Worm (Caenorhabditis elegans) whole organism, L1 larva: Measurements from ENCODE around the gene glb-29.

ENCODE experiments used
- C04F5.9 ChIP-seq: sonication (generic microtip); optimal IDR thresholded peaks from 2 replicates; lab custom pipeline; 2016; ENCODE audit warnings: missing genetic modification characterization, missing compliant biosample characterization
- C16A3.4 ChIP-seq: fragments of 150-350 bp; optimal IDR thresholded peaks from 2 replicates; lab custom pipeline; 2014; ENCODE audit warnings: missing biosample characterization, missing genetic modification characterization
- C34B4.2 ChIP-seq: sonication (generic microtip); optimal IDR thresholded peaks from 2 replicates; lab custom pipeline; 2017; ENCODE audit warnings: mild to moderate bottlenecking, missing genetic modification characterization, missing compliant biosample characterization
- Y116A8C.19 ChIP-seq: sonication (generic microtip); optimal IDR thresholded peaks from 2 replicates; lab custom pipeline; 2016; ENCODE audit warnings: missing compliant biosample characterization, missing genetic modification characterization, borderline replicate concordance
- aha-1 ChIP-seq: fragments of 150-350 bp; optimal IDR thresholded peaks from 2 replicates; lab custom pipeline; 2014; ENCODE audit warnings: missing biosample characterization, missing genetic modification characterization
- alr-1 ChIP-seq: fragments of 200-800 bp; sonication (Bioruptor generic); optimal IDR thresholded peaks from 2 replicates; lab custom pipeline; 2018; ENCODE audit warnings: borderline replicate concordance, mild to moderate bottlenecking, missing genetic modification characterization, missing compliant biosample characterization
- aly-2 ChIP-seq: fragments of 150-350 bp; optimal IDR thresholded peaks from 2 replicates; lab custom pipeline; 2014; ENCODE audit warnings: missing biosample characterization, missing genetic modification characterization
- ama-1 ChIP-seq: fragments of 150-350 bp; optimal IDR thresholded peaks from 2 replicates; lab custom pipeline; 2014
- ceh-63 ChIP-seq: fragments of 200-800 bp; sonication (Bioruptor generic); optimal IDR thresholded peaks from 2 replicates; lab custom pipeline; 2018; ENCODE audit warnings: mild to moderate bottlenecking, missing genetic modification characterization, missing compliant biosample characterization
- ceh-8 ChIP-seq: fragments of 200-800 bp; sonication (Bioruptor generic); optimal IDR thresholded peaks from 2 replicates; lab custom pipeline; 2018; ENCODE audit warnings: mild to moderate bottlenecking, missing genetic modification characterization, moderate library complexity, missing compliant biosample characterization
- ceh-82 ChIP-seq, 3 experiments: fragments of 150-350 bp in 1 of 3; sonication (generic microtip) in 2 of 3; optimal IDR thresholded peaks; 2 replicates each; lab custom pipeline; 2014 to 2017; ENCODE audit warnings: missing biosample characterization in 3 of 3, missing genetic modification characterization in 3 of 3
- ceh-88 ChIP-seq: fragments of 200-800 bp; sonication (Bioruptor generic); IDR thresholded peaks from 2 replicates; pipeline ENCODE4 v1.3.6; 2022; ENCODE audit warnings: missing genetic modification characterization, missing compliant biosample characterization
- ceh-90 ChIP-seq: sonication (generic microtip); optimal IDR thresholded peaks from 2 replicates; lab custom pipeline; 2016; ENCODE audit warnings: missing genetic modification characterization, missing compliant biosample characterization
- ces-1 ChIP-seq: fragments of 150-350 bp; optimal IDR thresholded peaks from 2 replicates; lab custom pipeline; 2014; ENCODE audit warnings: missing biosample characterization, missing genetic modification reagents, missing genetic modification characterization
- dpl-1 ChIP-seq, 3 experiments: fragments of 150-350 bp in 2 of 3; sonication (generic microtip) in 1 of 3; optimal IDR thresholded peaks; 2 replicates each; lab custom pipeline; 2014 to 2017; ENCODE audit warnings: missing biosample characterization in 3 of 3, missing genetic modification characterization in 3 of 3, missing genetic modification reagents in 3 of 3
- dsc-1 ChIP-seq: sonication (generic microtip); optimal IDR thresholded peaks from 2 replicates; lab custom pipeline; 2016; ENCODE audit warnings: mild to moderate bottlenecking, missing genetic modification characterization, missing compliant biosample characterization
- efl-3 ChIP-seq: fragments of 200-800 bp; sonication (Bioruptor generic); optimal IDR thresholded peaks from 2 replicates; lab custom pipeline; 2018; ENCODE audit warnings: mild to moderate bottlenecking, missing genetic modification characterization, missing compliant biosample characterization
- egl-13 ChIP-seq: sonication (generic microtip); optimal IDR thresholded peaks from 2 replicates; lab custom pipeline; 2016; ENCODE audit warnings: missing genotype, missing genetic modification reagents, missing genetic modification characterization, missing compliant biosample characterization
- elt-2 ChIP-seq: sonication (generic microtip); optimal IDR thresholded peaks from 2 replicates; lab custom pipeline; 2016; ENCODE audit warnings: missing genetic modification characterization, mild to moderate bottlenecking, inconsistent platforms, missing compliant biosample characterization, missing genetic modification reagents
- elt-3 ChIP-seq, 6 experiments: fragments of 150-350 bp in 1 of 6; sonication (generic microtip); optimal IDR thresholded peaks; 2 replicates each; lab custom pipeline; 2017 to 2018; ENCODE audit warnings: missing biosample characterization in 6 of 6, missing genetic modification characterization in 6 of 6, inconsistent platforms in 1 of 6
- fkh-10 ChIP-seq: sonication (generic microtip); optimal IDR thresholded peaks from 2 replicates; lab custom pipeline; 2017; ENCODE audit warnings: missing biosample characterization, missing genetic modification reagents, missing genetic modification characterization
- fkh-8 ChIP-seq: sonication (generic microtip); optimal IDR thresholded peaks from 2 replicates; lab custom pipeline; 2016; ENCODE audit warnings: mild to moderate bottlenecking, missing genetic modification characterization, missing compliant biosample characterization
- grh-1 ChIP-seq: fragments of 200-800 bp; sonication (Bioruptor generic); IDR thresholded peaks from 2 replicates; pipeline ENCODE4 v1.3.6; 2022; ENCODE audit warnings: missing genetic modification reagents, missing genetic modification characterization, missing compliant biosample characterization
- hlh-17 ChIP-seq: fragments of 200-800 bp; sonication (Bioruptor generic); optimal IDR thresholded peaks from 2 replicates; lab custom pipeline; 2018; ENCODE audit warnings: missing genetic modification characterization, mild to moderate bottlenecking, missing compliant biosample characterization, moderate library complexity, borderline replicate concordance
- jun-1 ChIP-seq: fragments of 150-350 bp; optimal IDR thresholded peaks from 2 replicates; lab custom pipeline; 2014; ENCODE audit warnings: missing biosample characterization, missing genetic modification reagents, missing genetic modification characterization
- lin-14 ChIP-seq: fragments of 200-800 bp; sonication (Bioruptor generic); optimal IDR thresholded peaks from 2 replicates; lab custom pipeline; 2018; ENCODE audit warnings: mild to moderate bottlenecking, missing genetic modification characterization, moderate library complexity, missing compliant biosample characterization
- lin-35 ChIP-seq, 2 experiments: fragments of 150-350 bp; optimal IDR thresholded peaks; 2 replicates each; lab custom pipeline; 2014; ENCODE audit warnings: missing biosample characterization in 2 of 2, missing genetic modification characterization in 2 of 2, missing genetic modification reagents in 2 of 2
- lir-3 ChIP-seq: sonication (generic microtip); optimal IDR thresholded peaks from 2 replicates; lab custom pipeline; 2016; ENCODE audit warnings: mild to moderate bottlenecking, missing genetic modification characterization, moderate library complexity, missing compliant biosample characterization; ENCODE audit not compliant: poor library complexity
- lsy-2 ChIP-seq, 2 experiments: fragments of 150-350 bp; optimal IDR thresholded peaks; 2 replicates each; lab custom pipeline; 2014; ENCODE audit warnings: missing biosample characterization in 2 of 2, missing genetic modification characterization in 2 of 2
- mdl-1 ChIP-seq, 2 experiments: fragments of 150-350 bp; optimal IDR thresholded peaks; 2 replicates each; lab custom pipeline; 2014 to 2017; ENCODE audit warnings: missing biosample characterization in 2 of 2, missing genetic modification characterization in 2 of 2, inconsistent platforms in 1 of 2
- mep-1 ChIP-seq: fragments of 150-350 bp; optimal IDR thresholded peaks from 2 replicates; lab custom pipeline; 2014; ENCODE audit warnings: missing biosample characterization, missing genetic modification characterization
- nhr-11 ChIP-seq: fragments of 150-350 bp; optimal IDR thresholded peaks from 2 replicates; lab custom pipeline; 2014; ENCODE audit warnings: missing biosample characterization, missing genetic modification characterization
- nhr-12 ChIP-seq: sonication (generic microtip); optimal IDR thresholded peaks from 2 replicates; lab custom pipeline; 2017; ENCODE audit warnings: missing biosample characterization, missing genetic modification characterization
- nhr-19 ChIP-seq: fragments of 200-800 bp; sonication (Bioruptor generic); conservative IDR thresholded peaks from 2 replicates; pipeline ENCODE4 v1.3.6; 2022; ENCODE audit warnings: missing genetic modification characterization, missing compliant biosample characterization
- nhr-20 ChIP-seq: sonication (generic microtip); optimal IDR thresholded peaks from 2 replicates; lab custom pipeline; 2016; ENCODE audit warnings: mild to moderate bottlenecking, missing genetic modification characterization, missing compliant biosample characterization
- nhr-237 ChIP-seq: fragments of 150-350 bp; optimal IDR thresholded peaks from 2 replicates; lab custom pipeline; 2014; ENCODE audit warnings: missing biosample characterization, missing genetic modification characterization
- nhr-76 ChIP-seq: sonication (generic microtip); optimal IDR thresholded peaks from 2 replicates; lab custom pipeline; 2017; ENCODE audit warnings: missing biosample characterization, missing genetic modification characterization
- nhr-77 ChIP-seq: fragments of 150-350 bp; optimal IDR thresholded peaks from 2 replicates; lab custom pipeline; 2014; ENCODE audit warnings: missing biosample characterization, missing genetic modification characterization
- nhr-84 ChIP-seq: sonication (generic microtip); optimal IDR thresholded peaks from 2 replicates; lab custom pipeline; 2017; ENCODE audit warnings: missing biosample characterization, missing genetic modification characterization
- nhr-85 ChIP-seq: sonication (generic microtip); peaks from one replicate; lab custom pipeline; 2016; ENCODE audit warnings: missing genetic modification characterization, inconsistent platforms, missing compliant biosample characterization
- nhr-90 ChIP-seq: sonication (generic microtip); optimal IDR thresholded peaks from 2 replicates; lab custom pipeline; 2016; ENCODE audit warnings: mild to moderate bottlenecking, missing genetic modification characterization, missing compliant biosample characterization; ENCODE audit not compliant: poor library complexity
- pag-3 ChIP-seq: sonication (generic microtip); optimal IDR thresholded peaks from 2 replicates; lab custom pipeline; 2017; ENCODE audit warnings: missing genetic modification characterization, mild to moderate bottlenecking, missing compliant biosample characterization, antibody characterized with exemption, borderline replicate concordance; ENCODE audit not compliant: insufficient read depth
- pax-3 ChIP-seq: fragments of 200-800 bp; sonication (Bioruptor generic); optimal IDR thresholded peaks from 2 replicates; lab custom pipeline; 2018; ENCODE audit warnings: mild to moderate bottlenecking, missing genetic modification characterization, moderate library complexity, missing compliant biosample characterization
- snpc-4 ChIP-seq: fragments of 150-350 bp; optimal IDR thresholded peaks from 2 replicates; lab custom pipeline; 2014; ENCODE audit warnings: missing biosample characterization, missing genetic modification characterization
- snu-23 ChIP-seq: sonication (generic microtip); optimal IDR thresholded peaks from 2 replicates; lab custom pipeline; 2016; ENCODE audit warnings: missing genetic modification characterization, missing compliant biosample characterization
- sptf-1 ChIP-seq: fragments of 150-350 bp; optimal IDR thresholded peaks from 2 replicates; lab custom pipeline; 2014; ENCODE audit warnings: missing biosample characterization, missing genetic modification characterization
- swsn-7 ChIP-seq: sonication (generic microtip); optimal IDR thresholded peaks from 2 replicates; lab custom pipeline; 2016; ENCODE audit warnings: missing genetic modification characterization, missing compliant biosample characterization
- tlp-1 ChIP-seq: fragments of 150-350 bp; optimal IDR thresholded peaks from 2 replicates; lab custom pipeline; 2014; ENCODE audit warnings: missing biosample characterization, missing genetic modification characterization
- unc-130 ChIP-seq: fragments of 150-350 bp; optimal IDR thresholded peaks from 2 replicates; lab custom pipeline; 2017; ENCODE audit warnings: missing biosample characterization, missing genetic modification characterization, inconsistent platforms
- unc-30 ChIP-seq: sonication (generic microtip); optimal IDR thresholded peaks from 2 replicates; lab custom pipeline; 2017; ENCODE audit warnings: missing biosample characterization, missing genetic modification characterization
- unc-62 ChIP-seq: fragments of 150-350 bp; optimal IDR thresholded peaks from 2 replicates; lab custom pipeline; 2014; ENCODE audit warnings: missing biosample characterization, missing genetic modification reagents, missing genetic modification characterization
- xbp-1 ChIP-seq: sonication (generic microtip); optimal IDR thresholded peaks from 2 replicates; lab custom pipeline; 2016; ENCODE audit warnings: missing genetic modification characterization, missing compliant biosample characterization
- zag-1 ChIP-seq: fragments of 150-350 bp; optimal IDR thresholded peaks from 2 replicates; lab custom pipeline; 2014; ENCODE audit warnings: missing biosample characterization, missing genetic modification characterization

The glb-29 gene

ce11 chrII:11980110-11980509, 28.8 kb upstream of the glb-29 start:
- TF ChIP-seq tlp-1 (tag; lab: Kevin White, UChicago) (no peak), pax-3 (tag; lab: Kevin White, UChicago) (peak; percentile 87), unc-130 (tag; lab: Kevin White, UChicago) (peak; percentile 95), lin-35 (GFP tag; optimal IDR thresholded peaks at IDR 0.05; lab: Kevin White, UChicago) (peak; percentile 72 to 83), unc-30 (tag; lab: Kevin White, UChicago) (no peak), zag-1 (tag; lab: Kevin White, UChicago) (no peak), pag-3 (tag; lab: Kevin White, UChicago) (no peak), ceh-90 (tag; lab: Kevin White, UChicago) (peak; percentile 40), lsy-2 (tag; optimal IDR thresholded peaks at IDR 0.05; lab: Kevin White, UChicago) (peak; percentile 93 to 94), aha-1 (tag; lab: Kevin White, UChicago) (no peak), efl-3 (GFP tag; lab: Kevin White, UChicago) (peak; percentile 47), nhr-76 (tag; lab: Kevin White, UChicago) (no peak), fkh-8 (tag; lab: Kevin White, UChicago) (peak; percentile 96), lir-3 (no peak), hlh-17 (GFP tag; lab: Kevin White, UChicago) (no peak), Y116A8C.19 (no peak), egl-13 (tag; lab: Kevin White, UChicago) (peak; percentile 91), C34B4.2 (tag; lab: Kevin White, UChicago) (no peak), grh-1 (GFP tag; lab: Robert Waterston, UW) (peak; percentile 75), nhr-84 (no peak), ceh-88 (GFP tag; lab: Robert Waterston, UW) (peak; percentile 89), C16A3.4 (peak; percentile 81), dsc-1 (tag; lab: Kevin White, UChicago) (peak; percentile 84), alr-1 (tag; lab: Kevin White, UChicago) (no peak), nhr-85 (tag; lab: Kevin White, UChicago) (peak; percentile 91), lin-14 (GFP tag; lab: Kevin White, UChicago) (peak; percentile 95), aly-2 (tag; lab: Kevin White, UChicago) (no peak), ces-1 (GFP tag; lab: Kevin White, UChicago) (peak; percentile 77), mdl-1 (tag; optimal IDR thresholded peaks at IDR 0.05; lab: Kevin White, UChicago) (peak in 1 of 2 experiments; percentile 80), mep-1 (tag; lab: Kevin White, UChicago) (peak; percentile 93), jun-1 (tag; lab: Kevin White, UChicago) (peak; percentile 71), nhr-237 (peak; percentile 57), sptf-1 (tag; lab: Kevin White, UChicago) (no peak), elt-2 (tag; lab: Kevin White, UChicago) (peak; percentile 75), nhr-19 (peak; percentile 91), nhr-20 (tag; lab: Kevin White, UChicago) (peak; percentile 92), dpl-1 (GFP tag; optimal IDR thresholded peaks at IDR 0.05; lab: Kevin White, UChicago) (peak; percentile 68 to 79 (median 79)), nhr-90 (tag; lab: Kevin White, UChicago) (peak; percentile 95), fkh-10 (GFP tag; lab: Kevin White, UChicago) (peak; percentile 80), nhr-12 (tag; lab: Kevin White, UChicago) (no peak), xbp-1 (tag; lab: Kevin White, UChicago) (peak; percentile 92), C04F5.9 (tag; lab: Kevin White, UChicago) (peak; percentile 73), swsn-7 (peak; percentile 87), ceh-63 (no peak), elt-3 (tag; optimal IDR thresholded peaks at IDR 0.05; lab: Kevin White, UChicago) (peak in 4 of 6 experiments; percentile 27 to 82 (median 53)), snpc-4 (tag; lab: Kevin White, UChicago) (no peak), snu-23 (GFP tag; lab: Kevin White, UChicago) (peak; percentile 90), nhr-77 (tag; lab: Kevin White, UChicago) (peak; percentile 61), nhr-11 (tag; lab: Kevin White, UChicago) (peak; percentile 90), ama-1 (lab: Kevin White, UChicago) (no peak), ceh-8 (GFP tag; lab: Kevin White, UChicago) (peak; percentile 90), unc-62 (no peak), ceh-82 (tag; optimal IDR thresholded peaks at IDR 0.05; lab: Kevin White, UChicago) (peak; percentile 88 to 92 (median 90))
